Worm (Caenorhabditis elegans) whole organism, L3 larva: Measurements from ENCODE around the gene fbxb-18.

Experiments
- egl-5 ChIP-seq: fragments of 150-350 bp; optimal IDR thresholded peaks from 2 replicates; lab custom pipeline; 2017; ENCODE audit warnings: missing biosample characterization, missing genetic modification reagents, missing genetic modification characterization, inconsistent platforms
- fkh-10 ChIP-seq: sonication (generic microtip); optimal IDR thresholded peaks from 2 replicates; lab custom pipeline; 2017; ENCODE audit warnings: missing biosample characterization, missing genetic modification reagents, missing genetic modification characterization
- lin-39 ChIP-seq: fragments of 150-350 bp; optimal IDR thresholded peaks from 2 replicates; lab custom pipeline; 2018; ENCODE audit warnings: missing biosample characterization, missing genetic modification reagents, missing genetic modification characterization
- nhr-12 ChIP-seq: fragments of 150-350 bp; optimal IDR thresholded peaks from 2 replicates; lab custom pipeline; 2014; ENCODE audit warnings: missing biosample characterization, missing genetic modification characterization
- nhr-237 ChIP-seq: fragments of 150-350 bp; optimal IDR thresholded peaks from 2 replicates; lab custom pipeline; 2014; ENCODE audit warnings: missing biosample characterization, missing genetic modification characterization
- pha-4 ChIP-seq: fragments of 150-350 bp; optimal IDR thresholded peaks from 2 replicates; lab custom pipeline; 2014; ENCODE audit warnings: missing biosample characterization, missing genetic modification reagents, missing genetic modification characterization
- snpc-4 ChIP-seq: fragments of 150-350 bp; optimal IDR thresholded peaks from 2 replicates; lab custom pipeline; 2014; ENCODE audit warnings: missing biosample characterization, missing genetic modification characterization
- tbx-2 ChIP-seq: sonication (generic microtip); optimal IDR thresholded peaks from 2 replicates; lab custom pipeline; 2016; ENCODE audit warnings: mild to moderate bottlenecking, missing genetic modification characterization, missing compliant biosample characterization
- unc-62 ChIP-seq: fragments of 150-350 bp; sonication (generic microtip); optimal IDR thresholded peaks from 4 replicates; lab custom pipeline; 2014; ENCODE audit warnings: missing biosample characterization, missing genetic modification reagents, missing genetic modification characterization
- zag-1 ChIP-seq: fragments of 150-350 bp; optimal IDR thresholded peaks from 2 replicates; lab custom pipeline; 2014; ENCODE audit warnings: missing biosample characterization, missing genetic modification characterization
- ztf-11 ChIP-seq: fragments of 150-350 bp; optimal IDR thresholded peaks from 2 replicates; lab custom pipeline; 2014; ENCODE audit warnings: missing biosample characterization, missing genetic modification characterization

ce11 chrII:1691011-1691410, 2.3 kb upstream of the fbxb-18 start, which contains the start of gene fbxc-22:
- TF ChIP-seq lin-39 (tag; lab: Kevin White, UChicago) (no peak), fkh-10 (GFP tag; lab: Kevin White, UChicago) (no peak), nhr-237 (tag; lab: Kevin White, UChicago) (no peak), pha-4 (no peak), unc-62 (GFP tag; lab: Kevin White, UChicago) (no peak), egl-5 (tag; lab: Kevin White, UChicago) (no peak), nhr-12 (tag; lab: Kevin White, UChicago) (no peak), ztf-11 (tag; lab: Kevin White, UChicago) (no peak), snpc-4 (tag; lab: Kevin White, UChicago) (no peak), zag-1 (tag; lab: Kevin White, UChicago) (no peak), tbx-2 (no peak)
